Fruit fly (Drosophila melanogaster): ENCODE measurements around the gene CG11226.

The CG11226 gene

dm6 chr3L:22836768-22837167 lies at the start of gene CG11226, which contains the start of gene CG45428:
Gene CG11226 (plus strand): TSS chr3L:22837068.
Gene CG45428 (minus strand): TSS chr3L:22837070.
- TF ChIP-seq HLH106 (tag; optimal IDR thresholded peaks at IDR 0.05) = no peak
- TF ChIP-seq lola (GFP tag; optimal IDR thresholded peaks at IDR 0.05) = no peak
- TF ChIP-seq Jra (GFP tag; optimal IDR thresholded peaks at IDR 0.05) = no peak
- TF ChIP-seq ey (GFP tag; optimal IDR thresholded peaks at IDR 0.05) = no peak
- TF ChIP-seq tai (GFP tag; optimal IDR thresholded peaks at IDR 0.05) = no peak
- no peak for TF ChIP-seq Dif (GFP tag; optimal IDR thresholded peaks at IDR 0.05; ENCODE audit: partially characterized antibody)
- no peak for TF ChIP-seq Sp1 (GFP tag; optimal IDR thresholded peaks at IDR 0.05)
- TF ChIP-seq rgr (GFP tag; optimal IDR thresholded peaks at IDR 0.05) = no peak
- no peak for TF ChIP-seq fru (GFP tag; optimal IDR thresholded peaks at IDR 0.05)

dm6 chr3L:22787947-22788489 lies 48.9 kb upstream of the CG11226 start, which contains the start of gene CG14448:
Gene CG14448 (plus strand): TSS chr3L:22788439.
- TF ChIP-seq Mio (GFP tag; optimal IDR thresholded peaks at IDR 0.05) (no peak), pan (optimal IDR thresholded peaks at IDR 0.05) (no peak), tai (GFP tag; optimal IDR thresholded peaks at IDR 0.05) (no peak), lola (GFP tag; optimal IDR thresholded peaks at IDR 0.05) (no peak), Rel (GFP tag; optimal IDR thresholded peaks at IDR 0.05) (no peak), Rel (tag; optimal IDR thresholded peaks at IDR 0.05) (no peak), Sp1 (GFP tag; optimal IDR thresholded peaks at IDR 0.05) (no peak), Hr83 (GFP tag; optimal IDR thresholded peaks at IDR 0.05; ENCODE audit: poor library complexity, severe bottlenecking) (no peak), Hr78 (GFP tag; optimal IDR thresholded peaks at IDR 0.05) (no peak), Jra (GFP tag; optimal IDR thresholded peaks at IDR 0.05) (no peak), h (GFP tag; optimal IDR thresholded peaks at IDR 0.05) (no peak), Myc (optimal IDR thresholded peaks at IDR 0.05) (no peak), dmrt93B (GFP tag; optimal IDR thresholded peaks at IDR 0.05) (no peak), dl (GFP tag; optimal IDR thresholded peaks at IDR 0.05; ENCODE audit: insufficient read depth in 1 of 2, partially characterized antibody in 2 of 2) (no peak), psq (GFP tag; optimal IDR thresholded peaks at IDR 0.05) (no peak), Abd-B (GFP tag; optimal IDR thresholded peaks at IDR 0.05) (no peak)

DNA sequence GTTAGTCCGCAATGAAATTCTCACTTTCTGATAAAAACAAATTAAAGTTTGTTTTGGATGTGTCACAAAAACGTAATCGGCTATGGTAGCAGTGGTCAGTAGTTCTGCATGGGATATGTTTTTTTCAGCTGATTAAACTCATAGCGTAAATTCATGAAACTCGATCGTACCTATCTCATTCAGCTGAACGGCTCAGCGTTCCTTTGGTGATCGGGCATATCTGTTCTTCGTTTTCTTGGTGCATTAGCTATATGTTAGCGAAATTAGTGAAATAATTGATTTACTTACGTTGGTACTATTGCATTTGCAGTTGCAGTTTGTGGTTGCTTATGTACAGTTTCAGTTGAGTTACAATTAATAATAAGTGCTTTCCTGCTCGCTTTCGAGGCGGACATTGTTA lies 45.2 kb upstream of the CG11226 start:
- TF ChIP-seq Dif (GFP tag; optimal IDR thresholded peaks at IDR 0.05; ENCODE audit: partially characterized antibody) = no peak
- TF ChIP-seq N (GFP tag; optimal IDR thresholded peaks at IDR 0.05) = no peak
- TF ChIP-seq Hr83 (GFP tag; optimal IDR thresholded peaks at IDR 0.05; ENCODE audit: poor library complexity, severe bottlenecking) = no peak
- TF ChIP-seq ey (GFP tag; optimal IDR thresholded peaks at IDR 0.05) = no peak
- TF ChIP-seq GATAd (GFP tag; optimal IDR thresholded peaks at IDR 0.05) = no peak
- TF ChIP-seq Abd-B (GFP tag; optimal IDR thresholded peaks at IDR 0.05) = no peak
- TF ChIP-seq h (GFP tag; optimal IDR thresholded peaks at IDR 0.05) = no peak
- TF ChIP-seq CG9705 (GFP tag; optimal IDR thresholded peaks at IDR 0.05) = no peak
- TF ChIP-seq dmrt93B (GFP tag; optimal IDR thresholded peaks at IDR 0.05) = no peak
- no peak for TF ChIP-seq dl (GFP tag; optimal IDR thresholded peaks at IDR 0.05; ENCODE audit: insufficient read depth in 1 of 2, partially characterized antibody in 2 of 2)
- TF ChIP-seq Hr78 (GFP tag; optimal IDR thresholded peaks at IDR 0.05) = no peak
- TF ChIP-seq Myc (optimal IDR thresholded peaks at IDR 0.05) = no peak
- no peak for TF ChIP-seq Mio (GFP tag; optimal IDR thresholded peaks at IDR 0.05)
- TF ChIP-seq OdsH (GFP tag; optimal IDR thresholded peaks at IDR 0.05) = no peak

DNA sequence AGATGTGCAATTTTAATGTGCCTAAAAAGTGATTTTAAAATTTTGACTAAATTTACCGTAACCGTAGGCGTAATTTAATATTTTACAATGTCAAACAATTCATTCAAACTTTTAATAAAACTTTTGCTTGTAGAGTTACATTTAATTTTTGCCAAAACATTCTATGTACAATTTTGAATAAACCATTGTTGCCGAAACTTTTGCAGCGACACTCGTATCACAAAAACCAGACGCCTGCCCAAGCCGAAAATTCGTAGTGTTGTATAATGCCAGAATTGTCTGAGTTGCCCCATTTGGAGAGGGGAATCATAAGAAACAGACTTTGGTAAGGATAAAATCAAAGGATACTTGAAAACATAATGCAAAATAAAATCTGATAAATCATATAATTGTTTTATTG lies 41.3 kb upstream of the CG11226 start:
- TF ChIP-seq CG32264 (GFP tag; optimal IDR thresholded peaks at IDR 0.05) = no peak
- TF ChIP-seq sv (GFP tag; optimal IDR thresholded peaks at IDR 0.05) = no peak
- TF ChIP-seq h (GFP tag; optimal IDR thresholded peaks at IDR 0.05) = no peak
- no peak for TF ChIP-seq OdsH (GFP tag; optimal IDR thresholded peaks at IDR 0.05)
- TF ChIP-seq brk (GFP tag; optimal IDR thresholded peaks at IDR 0.05) = no peak
- TF ChIP-seq CG9705 (GFP tag; optimal IDR thresholded peaks at IDR 0.05) = no peak
- no peak for TF ChIP-seq N (GFP tag; optimal IDR thresholded peaks at IDR 0.05)
- TF ChIP-seq pan (optimal IDR thresholded peaks at IDR 0.05) = no peak
- TF ChIP-seq Hnf4 (GFP tag; optimal IDR thresholded peaks at IDR 0.05) = no peak
- TF ChIP-seq Abd-B (GFP tag; optimal IDR thresholded peaks at IDR 0.05) = no peak
- no peak for TF ChIP-seq tai (GFP tag; optimal IDR thresholded peaks at IDR 0.05)
- no peak for TF ChIP-seq lola (GFP tag; optimal IDR thresholded peaks at IDR 0.05)
- TF ChIP-seq fru (GFP tag; optimal IDR thresholded peaks at IDR 0.05) = no peak
- TF ChIP-seq Mio (GFP tag; optimal IDR thresholded peaks at IDR 0.05) = no peak
- no peak for TF ChIP-seq dl (GFP tag; optimal IDR thresholded peaks at IDR 0.05; ENCODE audit: insufficient read depth in 1 of 2, partially characterized antibody in 2 of 2)
- TF ChIP-seq Myc (optimal IDR thresholded peaks at IDR 0.05) = no peak
- TF ChIP-seq CrebA (GFP tag; optimal IDR thresholded peaks at IDR 0.05; ENCODE audit: borderline replicate concordance) = no peak
- no peak for TF ChIP-seq HLH106 (tag; optimal IDR thresholded peaks at IDR 0.05)
- TF ChIP-seq sage (GFP tag; optimal IDR thresholded peaks at IDR 0.05) = no peak
